In the genomic region with DNA sequence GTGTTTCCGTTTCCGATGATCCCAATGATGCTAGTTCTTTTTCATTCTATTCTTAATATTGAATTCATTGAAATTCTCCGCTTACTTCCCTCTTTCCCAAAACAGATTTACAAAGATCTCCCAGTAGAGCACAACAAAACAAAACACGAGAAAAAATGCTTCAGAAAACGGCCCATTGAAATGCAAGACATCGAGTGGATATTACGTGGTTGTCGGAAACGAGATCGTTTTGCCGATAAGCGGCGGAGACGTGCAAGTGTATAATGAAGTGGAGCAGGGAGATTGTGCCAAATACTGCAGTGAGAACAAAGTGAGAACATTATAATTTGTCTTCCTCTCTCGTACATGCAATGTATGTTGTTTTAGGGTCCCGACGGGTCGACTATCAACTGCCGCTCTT, we compare ENCODE assay signal across 3 worm cellular contexts.
TF ChIP-seq lines count a peak whose summit lies in the region.

No protein-coding gene starts in this region.

TF ChIP-seq in whole organism, L1 larva, 84 proteins besides CTCF, POLR2A, EP300 and RAD21:
- no peak for TF ChIP-seq egl-13 (tag; optimal IDR thresholded peaks at IDR 0.05; lab: Kevin White, UChicago)
- no peak for TF ChIP-seq nhr-85 (tag; lab: Kevin White, UChicago)
- TF ChIP-seq mdl-1 (tag; optimal IDR thresholded peaks at IDR 0.05; lab: Kevin White, UChicago) = no peak
- no peak for TF ChIP-seq ztf-11 (tag; optimal IDR thresholded peaks at IDR 0.05; lab: Kevin White, UChicago)
- no peak for TF ChIP-seq ceh-88 (GFP tag; IDR thresholded peaks at IDR 0.05; lab: Robert Waterston, UW)
- TF ChIP-seq xbp-1 (tag; optimal IDR thresholded peaks at IDR 0.05; lab: Kevin White, UChicago) = no peak
- peak; percentile 36 for TF ChIP-seq lin-14 (GFP tag; optimal IDR thresholded peaks at IDR 0.05; lab: Kevin White, UChicago)

TF ChIP-seq in whole organism, L2 larva, 48 proteins besides CTCF, POLR2A, EP300 and RAD21:
- TF ChIP-seq ceh-16 (tag; optimal IDR thresholded peaks at IDR 0.05; lab: Kevin White, UChicago) = no peak
- TF ChIP-seq unc-55 (GFP tag; optimal IDR thresholded peaks at IDR 0.05; lab: Kevin White, UChicago) = peak; percentile 38
TF ChIP-seq in whole organism, L2 larva: peak in this region for 1.

TF ChIP-seq in whole organism, L3 larva, 47 proteins besides CTCF, POLR2A, EP300 and RAD21:
- TF ChIP-seq nhr-12 (tag; optimal IDR thresholded peaks at IDR 0.05; lab: Kevin White, UChicago) (no peak), nhr-11 (tag; optimal IDR thresholded peaks at IDR 0.05; lab: Kevin White, UChicago) (no peak), pha-4 (tag; optimal IDR thresholded peaks at IDR 0.05; lab: Kevin White, UChicago) (no peak), fkh-10 (GFP tag; optimal IDR thresholded peaks at IDR 0.05; lab: Kevin White, UChicago) (no peak), nhr-43 (tag; optimal IDR thresholded peaks at IDR 0.05; lab: Kevin White, UChicago; ENCODE audit: poor library complexity, severe bottlenecking) (no peak), ztf-11 (tag; optimal IDR thresholded peaks at IDR 0.05; lab: Kevin White, UChicago) (no peak), eor-1 (tag; optimal IDR thresholded peaks at IDR 0.05; lab: Kevin White, UChicago) (no peak), zag-1 (tag; optimal IDR thresholded peaks at IDR 0.05; lab: Kevin White, UChicago) (no peak), lin-39 (tag; optimal IDR thresholded peaks at IDR 0.05; lab: Kevin White, UChicago) (peak; percentile 62), tbx-2 (tag; optimal IDR thresholded peaks at IDR 0.05; lab: Kevin White, UChicago) (no peak), unc-39 (tag; optimal IDR thresholded peaks at IDR 0.05; lab: Kevin White, UChicago) (no peak), unc-62 (GFP tag; optimal IDR thresholded peaks at IDR 0.05; lab: Kevin White, UChicago) (no peak), lin-15B (tag; optimal IDR thresholded peaks at IDR 0.05; lab: Kevin White, UChicago) (no peak), hmg-11 (tag; optimal IDR thresholded peaks at IDR 0.05; lab: Kevin White, UChicago) (no peak), lsy-12 (tag; optimal IDR thresholded peaks at IDR 0.05; lab: Kevin White, UChicago) (no peak), R02D3.7 (tag; optimal IDR thresholded peaks at IDR 0.05; lab: Kevin White, UChicago) (no peak), elt-1 (tag; optimal IDR thresholded peaks at IDR 0.05; lab: Kevin White, UChicago) (peak; percentile 74)
